Worm (Caenorhabditis elegans) whole organism, young adult: Measurements from ENCODE around the gene C03E10.3.

Experiments used
- B0019.2 ChIP-seq: fragments of 200-800 bp; sonication (Bioruptor generic); conservative IDR thresholded peaks from 2 replicates; pipeline ENCODE4 v1.3.6; 2022; ENCODE audit warnings: missing genetic modification reagents, missing genetic modification characterization, missing compliant biosample characterization
- B0035.1 ChIP-seq: sonication (generic microtip); optimal IDR thresholded peaks from 2 replicates; lab custom pipeline; 2016; ENCODE audit warnings: missing genetic modification characterization, mild to moderate bottlenecking, missing compliant biosample characterization, missing genotype, missing genetic modification reagents
- B0261.1 ChIP-seq: sonication (generic microtip); optimal IDR thresholded peaks from 2 replicates; lab custom pipeline; 2016; ENCODE audit warnings: mild to moderate bottlenecking, missing genetic modification characterization, moderate library complexity, missing compliant biosample characterization
- F37B4.10 ChIP-seq: fragments of 200-800 bp; sonication (Bioruptor generic); IDR thresholded peaks from 2 replicates; pipeline ENCODE4 v1.3.6; 2022; ENCODE audit warnings: missing genetic modification characterization, missing compliant biosample characterization
- F49E8.2 ChIP-seq: sonication (generic microtip); optimal IDR thresholded peaks from 3 replicates; lab custom pipeline; 2017; ENCODE audit warnings: missing genetic modification characterization, mild to moderate bottlenecking, missing compliant biosample characterization, antibody characterized with exemption, moderate library complexity; ENCODE audit not compliant: insufficient read depth
- T07F8.4 ChIP-seq: sonication (generic microtip); optimal IDR thresholded peaks from 2 replicates; lab custom pipeline; 2016; ENCODE audit warnings: mild to moderate bottlenecking, missing genetic modification characterization, moderate library complexity, missing compliant biosample characterization
- Y53G8AR.9 ChIP-seq: fragments of 200-800 bp; sonication (Bioruptor generic); conservative IDR thresholded peaks from 2 replicates; pipeline ENCODE4 v1.3.6; 2022; ENCODE audit warnings: missing genetic modification reagents, missing genetic modification characterization, missing compliant biosample characterization
- Y56A3A.18 ChIP-seq: fragments of 200-800 bp; sonication (Bioruptor generic); IDR thresholded peaks from 2 replicates; pipeline ENCODE4 v1.3.6; 2022; ENCODE audit warnings: missing genetic modification reagents, missing genetic modification characterization, missing compliant biosample characterization
- ZK185.1 ChIP-seq: sonication (generic microtip); optimal IDR thresholded peaks from 2 replicates; lab custom pipeline; 2016; ENCODE audit warnings: mild to moderate bottlenecking, missing genetic modification characterization, missing compliant biosample characterization; ENCODE audit not compliant: poor library complexity, severe bottlenecking
- atf-7 ChIP-seq: sonication (generic microtip); optimal IDR thresholded peaks from 2 replicates; lab custom pipeline; 2017; ENCODE audit warnings: mild to moderate bottlenecking, missing genetic modification characterization, missing compliant biosample characterization
- athp-1 ChIP-seq: sonication (generic microtip); optimal IDR thresholded peaks from 2 replicates; lab custom pipeline; 2017; ENCODE audit warnings: mild to moderate bottlenecking, missing genetic modification characterization, missing compliant biosample characterization
- bed-1 ChIP-seq: fragments of 200-800 bp; sonication (Bioruptor generic); IDR thresholded peaks from 2 replicates; pipeline ENCODE4 v1.3.6; 2022; ENCODE audit warnings: missing genetic modification reagents, missing genetic modification characterization, missing compliant biosample characterization
- ceh-27 ChIP-seq: fragments of 200-800 bp; sonication (Bioruptor generic); optimal IDR thresholded peaks from 2 replicates; lab custom pipeline; 2018; ENCODE audit warnings: mild to moderate bottlenecking, missing genetic modification characterization, moderate library complexity, missing compliant biosample characterization
- die-1 ChIP-seq: sonication (generic microtip); optimal IDR thresholded peaks from 2 replicates; lab custom pipeline; 2016; ENCODE audit warnings: missing genotype, mild to moderate bottlenecking, missing genetic modification characterization, missing compliant biosample characterization
- dox-1 ChIP-seq: fragments of 200-800 bp; sonication (Bioruptor generic); IDR thresholded peaks from 2 replicates; pipeline ENCODE4 v1.3.6; 2022; ENCODE audit warnings: missing genetic modification reagents, missing genetic modification characterization, missing compliant biosample characterization
- dpl-1 ChIP-seq: fragments of 150-350 bp; optimal IDR thresholded peaks from 2 replicates; lab custom pipeline; 2014; ENCODE audit warnings: missing biosample characterization, missing genetic modification reagents, missing genetic modification characterization
- egl-44 ChIP-seq: fragments of 200-800 bp; sonication (Bioruptor generic); IDR thresholded peaks from 2 replicates; pipeline ENCODE4 v1.3.6; 2022; ENCODE audit warnings: missing genetic modification reagents, missing genetic modification characterization, missing compliant biosample characterization
- egrh-3 ChIP-seq: fragments of 200-800 bp; sonication (Bioruptor generic); IDR thresholded peaks from 2 replicates; pipeline ENCODE4 v1.3.6; 2022; ENCODE audit warnings: missing genetic modification reagents, missing genetic modification characterization, missing compliant biosample characterization
- ekl-4 ChIP-seq: fragments of 200-800 bp; sonication (Bioruptor generic); IDR thresholded peaks from 2 replicates; pipeline ENCODE4 v1.3.6; 2022; ENCODE audit warnings: missing genetic modification reagents, missing genetic modification characterization, missing compliant biosample characterization
- gei-17 ChIP-seq: fragments of 200-800 bp; sonication (Bioruptor generic); optimal IDR thresholded peaks from 2 replicates; lab custom pipeline; 2018; ENCODE audit warnings: mild to moderate bottlenecking, missing genetic modification characterization, missing compliant biosample characterization
- hlh-26 ChIP-seq: fragments of 200-800 bp; sonication (Bioruptor generic); conservative IDR thresholded peaks from 2 replicates; pipeline ENCODE4 v1.3.6; 2022; ENCODE audit warnings: missing genetic modification reagents, missing genetic modification characterization, missing compliant biosample characterization
- hrde-1 ChIP-seq: sonication (generic microtip); optimal IDR thresholded peaks from 2 replicates; lab custom pipeline; 2016; ENCODE audit warnings: missing genetic modification characterization, mild to moderate bottlenecking, missing compliant biosample characterization, moderate library complexity, missing genotype, missing genetic modification reagents, borderline replicate concordance
- lag-1 ChIP-seq: fragments of 200-800 bp; sonication (Bioruptor generic); IDR thresholded peaks from 2 replicates; pipeline ENCODE4 v1.3.6; 2022; ENCODE audit warnings: missing genetic modification reagents, missing genetic modification characterization, missing compliant biosample characterization
- lir-1 ChIP-seq: fragments of 200-800 bp; sonication (Bioruptor generic); conservative IDR thresholded peaks from 2 replicates; pipeline ENCODE4 v1.3.6; 2022; ENCODE audit warnings: missing genetic modification reagents, missing genetic modification characterization, missing compliant biosample characterization
- madf-3 ChIP-seq: fragments of 200-800 bp; sonication (Bioruptor generic); IDR thresholded peaks from 2 replicates; pipeline ENCODE4 v1.3.6; 2022; ENCODE audit warnings: missing genetic modification reagents, missing genetic modification characterization, missing compliant biosample characterization
- mcd-1 ChIP-seq: fragments of 200-800 bp; sonication (Bioruptor generic); IDR thresholded peaks from 2 replicates; pipeline ENCODE4 v1.3.6; 2022; ENCODE audit warnings: missing genetic modification reagents, missing genetic modification characterization, missing compliant biosample characterization
- mel-28 ChIP-seq: sonication (generic microtip); optimal IDR thresholded peaks from 2 replicates; lab custom pipeline; 2016; ENCODE audit warnings: borderline replicate concordance, mild to moderate bottlenecking, missing genetic modification characterization, missing compliant biosample characterization
- mes-4 ChIP-seq: sonication (generic microtip); optimal IDR thresholded peaks from 2 replicates; lab custom pipeline; 2016; ENCODE audit warnings: missing genotype, missing genetic modification characterization, missing compliant biosample characterization
- mxl-1 ChIP-seq: sonication (generic microtip); optimal IDR thresholded peaks from 2 replicates; lab custom pipeline; 2016; ENCODE audit warnings: missing genetic modification characterization, missing compliant biosample characterization
- nfyb-1 ChIP-seq: fragments of 200-800 bp; sonication (Bioruptor generic); IDR thresholded peaks from 2 replicates; pipeline ENCODE4 v1.3.6; 2022; ENCODE audit warnings: missing genetic modification reagents, missing genetic modification characterization, missing compliant biosample characterization
- nhr-80 ChIP-seq: sonication (generic microtip); optimal IDR thresholded peaks from 2 replicates; lab custom pipeline; 2016; ENCODE audit warnings: missing genetic modification characterization, missing compliant biosample characterization
- nhr-90 ChIP-seq: sonication (generic microtip); optimal IDR thresholded peaks from 2 replicates; lab custom pipeline; 2016; ENCODE audit warnings: missing genotype, mild to moderate bottlenecking, missing genetic modification characterization, missing compliant biosample characterization
- pha-4 ChIP-seq: fragments of 150-350 bp; sonication (generic microtip); optimal IDR thresholded peaks from 2 replicates; lab custom pipeline; 2014; ENCODE audit warnings: missing biosample characterization, missing genetic modification reagents, missing genetic modification characterization
- rcor-1 ChIP-seq: fragments of 200-800 bp; sonication (Bioruptor generic); IDR thresholded peaks from 2 replicates; pipeline ENCODE4 v1.3.6; 2022; ENCODE audit warnings: missing genetic modification reagents, missing genetic modification characterization, missing compliant biosample characterization
- rec-8 ChIP-seq, 2 experiments: sonication (generic microtip); optimal IDR thresholded peaks; 2 replicates each; lab custom pipeline; 2016; ENCODE audit warnings: mild to moderate bottlenecking in 2 of 2, missing genetic modification characterization in 2 of 2, missing genetic modification reagents in 2 of 2, missing genotype in 2 of 2, missing biosample characterization in 1 of 2, missing compliant biosample characterization in 1 of 2, moderate library complexity in 1 of 2
- rpc-1 ChIP-seq, 2 experiments: fragments of 150-350 bp in 1 of 2; sonication (generic microtip) in 1 of 2; optimal IDR thresholded peaks; 2 replicates each; lab custom pipeline; 2014 to 2018; ENCODE audit warnings: missing biosample characterization in 1 of 2, missing genetic modification characterization in 1 of 2, missing genetic modification reagents in 1 of 2, missing genotype in 1 of 2
- somi-1 ChIP-seq: fragments of 200-800 bp; sonication (Bioruptor generic); optimal IDR thresholded peaks from 2 replicates; lab custom pipeline; 2018; ENCODE audit warnings: mild to moderate bottlenecking, missing genetic modification characterization, missing compliant biosample characterization
- sptf-2 ChIP-seq: fragments of 200-800 bp; sonication (Bioruptor generic); optimal IDR thresholded peaks from 2 replicates; lab custom pipeline; 2018; ENCODE audit warnings: mild to moderate bottlenecking, missing genetic modification characterization, missing compliant biosample characterization
- unc-130 ChIP-seq: sonication (generic microtip); optimal IDR thresholded peaks from 2 replicates; lab custom pipeline; 2016; ENCODE audit warnings: missing genetic modification reagents, missing genetic modification characterization, missing compliant biosample characterization
- xnd-1 ChIP-seq: sonication (generic microtip); optimal IDR thresholded peaks from 2 replicates; lab custom pipeline; 2016; ENCODE audit warnings: missing genotype, missing genetic modification reagents, missing genetic modification characterization, missing compliant biosample characterization
- ztf-25 ChIP-seq: fragments of 200-800 bp; sonication (Bioruptor generic); IDR thresholded peaks from 2 replicates; pipeline ENCODE4 v1.3.6; 2022; ENCODE audit warnings: missing genetic modification reagents, missing genetic modification characterization, missing compliant biosample characterization
- ztf-26 ChIP-seq: sonication (generic microtip); optimal IDR thresholded peaks from 2 replicates; lab custom pipeline; 2017; ENCODE audit warnings: missing genetic modification characterization, missing compliant biosample characterization

The C03E10.3 gene

ce11 chrV:11311013-11311472 is 24.8 kb downstream of the C03E10.3 start, which contains the start of gene T03F7.7:
TSS of gene T03F7.7 (plus strand) at chrV:11311422.
- TF ChIP-seq ztf-26 (tag; lab: Kevin White, UChicago) (no peak), nhr-80 (tag; lab: Kevin White, UChicago) (peak; percentile 92)

ce11 chrV:11312904-11313303 is 26.7 kb downstream of the C03E10.3 start:
- TF ChIP-seq T07F8.4 (no peak), ZK185.1 (tag; lab: Kevin White, UChicago) (no peak), Y56A3A.18 (GFP tag; lab: Robert Waterston, UW) (no peak), bed-1 (GFP tag; lab: Robert Waterston, UW) (no peak)

- TF ChIP-seq rpc-1 (optimal IDR thresholded peaks at IDR 0.05; lab: Kevin White, UChicago) (peak; percentile 99), rpc-1 (tag; optimal IDR thresholded peaks at IDR 0.05; lab: Kevin White, UChicago) (peak; percentile 99), ztf-26 (tag; lab: Kevin White, UChicago) (peak; percentile 95), gei-17 (GFP tag; lab: Kevin White, UChicago) (peak; percentile 87), mxl-1 (tag; lab: Kevin White, UChicago) (peak; percentile 98), ekl-4 (GFP tag; lab: Robert Waterston, UW) (peak; percentile 95), madf-3 (GFP tag; lab: Robert Waterston, UW) (peak; percentile 94), egl-44 (GFP tag; lab: Robert Waterston, UW) (peak; percentile 99), rcor-1 (peak; percentile 95), hlh-26 (GFP tag; lab: Robert Waterston, UW) (peak; percentile 84), lag-1 (0 out of 2 replicates have a peak, but pooled peaks have one; percentile 71), F49E8.2 (peak; percentile 93), Y53G8AR.9 (peak; percentile 96), mcd-1 (GFP tag; lab: Robert Waterston, UW) (peak; percentile 86), B0019.2 (GFP tag; lab: Robert Waterston, UW) (peak; percentile 87), dox-1 (peak; percentile 98), unc-130 (GFP tag; lab: Kevin White, UChicago) (peak; percentile 93), nfyb-1 (GFP tag; lab: Robert Waterston, UW) (peak; percentile 97), pha-4 (no peak), athp-1 (tag; lab: Kevin White, UChicago) (peak; percentile 98), xnd-1 (tag; lab: Kevin White, UChicago) (peak; percentile 29), nhr-90 (peak; percentile 97), mel-28 (tag; lab: Kevin White, UChicago) (peak; percentile 89), die-1 (tag; lab: Kevin White, UChicago) (peak; percentile 98), mes-4 (peak; percentile 95), B0261.1 (peak; percentile 100), lir-1 (GFP tag; lab: Robert Waterston, UW) (peak; percentile 83), dpl-1 (GFP tag; lab: Kevin White, UChicago) (peak; percentile 61), atf-7 (tag; lab: Kevin White, UChicago) (peak; percentile 95), somi-1 (GFP tag; lab: Kevin White, UChicago) (peak; percentile 95), ceh-27 (GFP tag; lab: Kevin White, UChicago) (peak; percentile 99), hrde-1 (tag; lab: Kevin White, UChicago) (peak; percentile 94), ztf-25 (GFP tag; lab: Robert Waterston, UW) (peak; percentile 99), egrh-3 (GFP tag; lab: Robert Waterston, UW) (peak; percentile 73), sptf-2 (GFP tag; lab: Kevin White, UChicago) (peak; percentile 99), B0035.1 (tag; lab: Kevin White, UChicago) (peak; percentile 92), F37B4.10 (GFP tag; lab: Robert Waterston, UW) (peak; percentile 98; the same call in 1 of the 2 replicates), rec-8 (tag; optimal IDR thresholded peaks at IDR 0.05; lab: Kevin White, UChicago) (peak; percentile 94 to 98)
Observed at ce11 chrV:11314025-11314880, 28.0 kb downstream of the C03E10.3 start.
